Worm (Caenorhabditis elegans) whole organism, L1 larva: ENCODE data around the gene K03A1.4.
A peak's percentile ranks its signal among the peaks of the same experiment; 100 is the strongest.

Experiments used
- C04F5.9 ChIP-seq: sonication (generic microtip); optimal IDR thresholded peaks from 2 replicates; lab custom pipeline; 2016; ENCODE audit warnings: missing genetic modification characterization, missing compliant biosample characterization
- C16A3.4 ChIP-seq: fragments of 150-350 bp; optimal IDR thresholded peaks from 2 replicates; lab custom pipeline; 2014; ENCODE audit warnings: missing biosample characterization, missing genetic modification characterization
- F16B12.6 ChIP-seq: fragments of 150-350 bp; optimal IDR thresholded peaks from 2 replicates; lab custom pipeline; 2014; ENCODE audit warnings: missing biosample characterization, missing genetic modification characterization
- aha-1 ChIP-seq: fragments of 150-350 bp; optimal IDR thresholded peaks from 2 replicates; lab custom pipeline; 2014; ENCODE audit warnings: missing biosample characterization, missing genetic modification characterization
- ama-1 ChIP-seq: fragments of 150-350 bp; optimal IDR thresholded peaks from 2 replicates; lab custom pipeline; 2014
- blmp-1 ChIP-seq: fragments of 150-350 bp; optimal IDR thresholded peaks from 2 replicates; lab custom pipeline; 2014; ENCODE audit warnings: missing biosample characterization, missing genetic modification characterization
- ceh-8 ChIP-seq: fragments of 200-800 bp; sonication (Bioruptor generic); optimal IDR thresholded peaks from 2 replicates; lab custom pipeline; 2018; ENCODE audit warnings: mild to moderate bottlenecking, missing genetic modification characterization, moderate library complexity, missing compliant biosample characterization
- ceh-88 ChIP-seq: fragments of 200-800 bp; sonication (Bioruptor generic); IDR thresholded peaks from 2 replicates; pipeline ENCODE4 v1.3.6; 2022; ENCODE audit warnings: missing genetic modification characterization, missing compliant biosample characterization
- ces-1 ChIP-seq: fragments of 150-350 bp; optimal IDR thresholded peaks from 2 replicates; lab custom pipeline; 2014; ENCODE audit warnings: missing biosample characterization, missing genetic modification reagents, missing genetic modification characterization
- efl-1 ChIP-seq, 4 experiments: fragments of 150-350 bp; optimal IDR thresholded peaks in 3 of 4; peaks in 1 of 4; 1 replicate in 1 of 4; 2 replicates in 3 of 4; lab custom pipeline; 2014; ENCODE audit warnings: missing biosample characterization in 2 of 4, missing genetic modification characterization in 2 of 4, missing genetic modification reagents in 2 of 4
- efl-3 ChIP-seq: fragments of 200-800 bp; sonication (Bioruptor generic); optimal IDR thresholded peaks from 2 replicates; lab custom pipeline; 2018; ENCODE audit warnings: mild to moderate bottlenecking, missing genetic modification characterization, missing compliant biosample characterization
- egl-13 ChIP-seq: sonication (generic microtip); optimal IDR thresholded peaks from 2 replicates; lab custom pipeline; 2016; ENCODE audit warnings: missing genotype, missing genetic modification reagents, missing genetic modification characterization, missing compliant biosample characterization
- egl-27 ChIP-seq, 2 experiments: fragments of 150-350 bp in 1 of 2; sonication (generic microtip); optimal IDR thresholded peaks; 3 replicates each; lab custom pipeline; 2017 to 2018; ENCODE audit warnings: missing biosample characterization in 2 of 2, missing genetic modification characterization in 2 of 2, missing genetic modification reagents in 2 of 2
- elt-2 ChIP-seq: sonication (generic microtip); optimal IDR thresholded peaks from 2 replicates; lab custom pipeline; 2016; ENCODE audit warnings: missing genetic modification characterization, mild to moderate bottlenecking, inconsistent platforms, missing compliant biosample characterization, missing genetic modification reagents
- elt-3 ChIP-seq, 6 experiments: fragments of 150-350 bp in 1 of 6; sonication (generic microtip); optimal IDR thresholded peaks; 2 replicates each; lab custom pipeline; 2017 to 2018; ENCODE audit warnings: missing biosample characterization in 6 of 6, missing genetic modification characterization in 6 of 6, inconsistent platforms in 1 of 6
- ets-5 ChIP-seq: fragments of 200-800 bp; sonication (Bioruptor generic); IDR thresholded peaks from 2 replicates; pipeline ENCODE4 v1.3.6; 2022; ENCODE audit warnings: missing genetic modification characterization, missing compliant biosample characterization
- fkh-10 ChIP-seq: sonication (generic microtip); optimal IDR thresholded peaks from 2 replicates; lab custom pipeline; 2017; ENCODE audit warnings: missing biosample characterization, missing genetic modification reagents, missing genetic modification characterization
- fkh-8 ChIP-seq: sonication (generic microtip); optimal IDR thresholded peaks from 2 replicates; lab custom pipeline; 2016; ENCODE audit warnings: mild to moderate bottlenecking, missing genetic modification characterization, missing compliant biosample characterization
- fos-1 ChIP-seq: fragments of 150-350 bp; optimal IDR thresholded peaks from 2 replicates; lab custom pipeline; 2014; ENCODE audit warnings: missing biosample characterization, missing genetic modification characterization
- hpl-2 ChIP-seq: fragments of 150-350 bp; optimal IDR thresholded peaks from 2 replicates; lab custom pipeline; 2014; ENCODE audit warnings: missing biosample characterization, missing genetic modification reagents, missing genetic modification characterization
- irx-1 ChIP-seq: sonication (generic microtip); optimal IDR thresholded peaks from 2 replicates; lab custom pipeline; 2016; ENCODE audit warnings: missing genetic modification characterization, missing compliant biosample characterization
- isw-1 ChIP-seq: fragments of 200-800 bp; sonication (Bioruptor generic); IDR thresholded peaks from 2 replicates; pipeline ENCODE4 v1.3.6; 2022; ENCODE audit warnings: missing genetic modification characterization, missing compliant biosample characterization
- lin-13 ChIP-seq: fragments of 150-350 bp; optimal IDR thresholded peaks from 2 replicates; lab custom pipeline; 2014; ENCODE audit warnings: missing biosample characterization, missing genetic modification reagents, missing genetic modification characterization
- lin-14 ChIP-seq: fragments of 200-800 bp; sonication (Bioruptor generic); optimal IDR thresholded peaks from 2 replicates; lab custom pipeline; 2018; ENCODE audit warnings: mild to moderate bottlenecking, missing genetic modification characterization, moderate library complexity, missing compliant biosample characterization
- lin-35 ChIP-seq, 2 experiments: fragments of 150-350 bp; optimal IDR thresholded peaks; 2 replicates each; lab custom pipeline; 2014; ENCODE audit warnings: missing biosample characterization in 2 of 2, missing genetic modification characterization in 2 of 2, missing genetic modification reagents in 2 of 2
- mab-9 ChIP-seq: fragments of 200-800 bp; sonication (Bioruptor generic); IDR thresholded peaks from 2 replicates; pipeline ENCODE4 v1.3.6; 2022; ENCODE audit warnings: missing genetic modification reagents, missing genetic modification characterization, missing compliant biosample characterization
- mef-2 ChIP-seq: fragments of 150-350 bp; optimal IDR thresholded peaks from 2 replicates; lab custom pipeline; 2014; ENCODE audit warnings: missing biosample characterization, missing genetic modification characterization
- mep-1 ChIP-seq: fragments of 150-350 bp; optimal IDR thresholded peaks from 2 replicates; lab custom pipeline; 2014; ENCODE audit warnings: missing biosample characterization, missing genetic modification characterization
- nhr-11 ChIP-seq: fragments of 150-350 bp; optimal IDR thresholded peaks from 2 replicates; lab custom pipeline; 2014; ENCODE audit warnings: missing biosample characterization, missing genetic modification characterization
- nhr-12 ChIP-seq: sonication (generic microtip); optimal IDR thresholded peaks from 2 replicates; lab custom pipeline; 2017; ENCODE audit warnings: missing biosample characterization, missing genetic modification characterization
- nhr-28 ChIP-seq: fragments of 150-350 bp; optimal IDR thresholded peaks from 2 replicates; lab custom pipeline; 2014; ENCODE audit warnings: missing biosample characterization, missing genetic modification characterization
- nhr-71 ChIP-seq: sonication (generic microtip); optimal IDR thresholded peaks from 2 replicates; lab custom pipeline; 2016; ENCODE audit warnings: mild to moderate bottlenecking, missing genetic modification characterization, moderate library complexity, missing compliant biosample characterization
- nhr-84 ChIP-seq: sonication (generic microtip); optimal IDR thresholded peaks from 2 replicates; lab custom pipeline; 2017; ENCODE audit warnings: missing biosample characterization, missing genetic modification characterization
- nhr-85 ChIP-seq: sonication (generic microtip); peaks from one replicate; lab custom pipeline; 2016; ENCODE audit warnings: missing genetic modification characterization, inconsistent platforms, missing compliant biosample characterization
- pag-3 ChIP-seq: sonication (generic microtip); optimal IDR thresholded peaks from 2 replicates; lab custom pipeline; 2017; ENCODE audit warnings: missing genetic modification characterization, mild to moderate bottlenecking, missing compliant biosample characterization, antibody characterized with exemption, borderline replicate concordance; ENCODE audit not compliant: insufficient read depth
- pax-3 ChIP-seq: fragments of 200-800 bp; sonication (Bioruptor generic); optimal IDR thresholded peaks from 2 replicates; lab custom pipeline; 2018; ENCODE audit warnings: mild to moderate bottlenecking, missing genetic modification characterization, moderate library complexity, missing compliant biosample characterization
- pqm-1 ChIP-seq: sonication (generic microtip); optimal IDR thresholded peaks from 3 replicates; lab custom pipeline; 2017; ENCODE audit warnings: missing biosample characterization, missing genetic modification characterization
- rnt-1 ChIP-seq: sonication (generic microtip); optimal IDR thresholded peaks from 2 replicates; lab custom pipeline; 2016; ENCODE audit warnings: mild to moderate bottlenecking, missing genetic modification characterization, moderate library complexity, missing compliant biosample characterization
- skn-1 ChIP-seq: fragments of 150-350 bp; optimal IDR thresholded peaks from 2 replicates; lab custom pipeline; 2014; ENCODE audit warnings: missing biosample characterization, missing genetic modification characterization
- snu-23 ChIP-seq: sonication (generic microtip); optimal IDR thresholded peaks from 2 replicates; lab custom pipeline; 2016; ENCODE audit warnings: missing genetic modification characterization, missing compliant biosample characterization
- sox-4 ChIP-seq: sonication (generic microtip); optimal IDR thresholded peaks from 2 replicates; lab custom pipeline; 2016; ENCODE audit warnings: missing genetic modification characterization, missing compliant biosample characterization
- sup-37 ChIP-seq: fragments of 200-800 bp; sonication (Bioruptor generic); optimal IDR thresholded peaks from 2 replicates; lab custom pipeline; 2018; ENCODE audit warnings: mild to moderate bottlenecking, missing genetic modification characterization, missing compliant biosample characterization
- swsn-7 ChIP-seq: sonication (generic microtip); optimal IDR thresholded peaks from 2 replicates; lab custom pipeline; 2016; ENCODE audit warnings: missing genetic modification characterization, missing compliant biosample characterization
- tlp-1 ChIP-seq: fragments of 150-350 bp; optimal IDR thresholded peaks from 2 replicates; lab custom pipeline; 2014; ENCODE audit warnings: missing biosample characterization, missing genetic modification characterization
- unc-30 ChIP-seq: sonication (generic microtip); optimal IDR thresholded peaks from 2 replicates; lab custom pipeline; 2017; ENCODE audit warnings: missing biosample characterization, missing genetic modification characterization
- unc-62 ChIP-seq: fragments of 150-350 bp; optimal IDR thresholded peaks from 2 replicates; lab custom pipeline; 2014; ENCODE audit warnings: missing biosample characterization, missing genetic modification reagents, missing genetic modification characterization
- unc-98 ChIP-seq: fragments of 200-800 bp; sonication (Bioruptor generic); IDR thresholded peaks from 2 replicates; pipeline ENCODE4 v1.3.6; 2022; ENCODE audit warnings: missing genetic modification characterization, missing compliant biosample characterization
- vab-15 ChIP-seq: sonication (generic microtip); optimal IDR thresholded peaks from 2 replicates; lab custom pipeline; 2017; ENCODE audit warnings: missing genotype, mild to moderate bottlenecking, missing genetic modification characterization, missing compliant biosample characterization
- xbp-1 ChIP-seq: sonication (generic microtip); optimal IDR thresholded peaks from 2 replicates; lab custom pipeline; 2016; ENCODE audit warnings: missing genetic modification characterization, missing compliant biosample characterization
- ztf-11 ChIP-seq, 2 experiments: sonication (generic microtip); optimal IDR thresholded peaks; 2 replicates each; lab custom pipeline; 2016 to 2017; ENCODE audit warnings: missing genetic modification characterization in 2 of 2, missing biosample characterization in 1 of 2, missing compliant biosample characterization in 1 of 2

Gene K03A1.4

DNA sequence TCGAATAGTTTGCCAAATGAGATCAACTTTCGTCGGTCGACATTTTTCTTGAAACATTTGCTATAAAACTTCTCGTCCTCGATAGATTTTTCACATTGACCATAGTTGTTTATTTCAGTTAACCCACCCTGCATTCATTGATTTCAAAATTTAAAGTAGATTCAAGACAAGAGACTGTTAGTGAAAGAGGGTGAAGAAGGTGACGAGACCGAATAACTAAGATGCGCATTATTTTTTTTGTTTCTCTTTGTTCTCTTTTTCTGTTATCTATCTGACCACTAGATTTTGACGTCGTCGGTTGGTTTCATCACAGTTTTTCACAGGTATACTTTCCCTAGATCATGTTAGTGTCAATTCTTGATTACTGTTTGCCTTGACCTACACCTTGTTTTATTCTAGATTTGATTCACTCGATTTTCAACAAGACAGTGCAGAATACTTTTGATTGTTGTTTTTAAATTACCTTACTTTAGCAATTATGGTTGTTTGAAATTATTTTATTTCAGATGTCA lies 32.2 kb upstream of the K03A1.4 start, which contains the start of gene ttr-30:
Gene ttr-30, plus strand, starts transcription at position 265 of the 512 bp plus-strand sequence.
- TF ChIP-seq sox-4 (tag; lab: Kevin White, UChicago) = no peak
- no peak for TF ChIP-seq fkh-10 (GFP tag; lab: Kevin White, UChicago)
- TF ChIP-seq efl-1 (optimal IDR thresholded peaks at IDR 0.05; lab: Kevin White, UChicago) = no peak
- TF ChIP-seq efl-1 (GFP tag; optimal IDR thresholded peaks at IDR 0.05 in 1 of 2; lab: Kevin White, UChicago) = no peak
- no peak for TF ChIP-seq pqm-1 (tag; lab: Kevin White, UChicago)
- no peak for TF ChIP-seq unc-62
- TF ChIP-seq nhr-84 (tag; lab: Kevin White, UChicago) = no peak
- no peak for TF ChIP-seq xbp-1 (tag; lab: Kevin White, UChicago)
- no peak for TF ChIP-seq rnt-1 (tag; lab: Kevin White, UChicago)
- TF ChIP-seq ceh-8 (GFP tag; lab: Kevin White, UChicago) = no peak
- no peak for TF ChIP-seq egl-13 (tag; lab: Kevin White, UChicago)
- TF ChIP-seq ama-1 (lab: Kevin White, UChicago) = no peak
- no peak for TF ChIP-seq hpl-2 (GFP tag; lab: Kevin White, UChicago)
- no peak for TF ChIP-seq vab-15
- TF ChIP-seq efl-3 = no peak
- TF ChIP-seq ces-1 (GFP tag; lab: Kevin White, UChicago) = no peak
- no peak for TF ChIP-seq nhr-11 (tag; lab: Kevin White, UChicago)
- no peak for TF ChIP-seq F16B12.6 (tag; lab: Kevin White, UChicago)
- no peak for TF ChIP-seq fkh-8 (tag; lab: Kevin White, UChicago)
- TF ChIP-seq isw-1 = no peak
- TF ChIP-seq swsn-7 (tag; lab: Kevin White, UChicago) = no peak
- no peak for TF ChIP-seq lin-13
- TF ChIP-seq lin-14 (GFP tag; lab: Kevin White, UChicago) = peak; percentile 6
- TF ChIP-seq nhr-71 (tag; lab: Kevin White, UChicago) = no peak
- no peak for TF ChIP-seq unc-30
- peak; percentile 34 for TF ChIP-seq blmp-1 (tag; lab: Kevin White, UChicago)
- peak in 1 of 6 experiments; percentile 64 for TF ChIP-seq elt-3 (tag; optimal IDR thresholded peaks at IDR 0.05; lab: Kevin White, UChicago)
- no peak for TF ChIP-seq snu-23 (GFP tag; lab: Kevin White, UChicago)
- TF ChIP-seq egl-27 (tag; optimal IDR thresholded peaks at IDR 0.05; lab: Kevin White, UChicago) = no peak
- TF ChIP-seq pax-3 (tag; lab: Kevin White, UChicago) = no peak
- peak; percentile 58 for TF ChIP-seq nhr-85 (tag; lab: Kevin White, UChicago)
- no peak for TF ChIP-seq tlp-1 (tag; lab: Kevin White, UChicago)
- TF ChIP-seq C16A3.4 = no peak

DNA sequence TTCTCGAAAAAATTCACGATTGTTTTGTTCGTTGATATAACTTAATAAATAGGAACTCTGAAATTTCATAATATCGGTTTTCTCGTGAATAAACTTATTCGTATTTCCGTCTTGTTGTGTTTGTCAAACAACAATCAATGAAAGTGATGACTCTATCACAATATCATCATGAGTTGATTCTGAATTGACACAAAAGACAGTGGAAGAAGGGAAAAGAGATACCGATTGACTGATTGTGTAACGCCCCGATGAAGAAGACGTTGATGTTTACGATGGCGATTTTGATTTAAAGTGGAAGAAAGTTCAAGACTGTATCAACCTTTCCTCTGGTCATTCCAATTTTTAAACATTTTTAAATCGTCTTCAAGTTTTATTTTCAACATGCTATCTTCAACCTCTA lies 31.0 kb upstream of the K03A1.4 start, which contains the start of gene ttr-59:
Gene ttr-59, plus strand, starts transcription at position 218 of the 400 bp plus-strand sequence.
- TF ChIP-seq ets-5 (GFP tag; lab: Robert Waterston, UW) (no peak), mep-1 (tag; lab: Kevin White, UChicago) (no peak), efl-3 (no peak), egl-27 (tag; optimal IDR thresholded peaks at IDR 0.05; lab: Kevin White, UChicago) (no peak), mef-2 (tag; lab: Kevin White, UChicago) (no peak), lin-14 (GFP tag; lab: Kevin White, UChicago) (peak; percentile 35), aha-1 (no peak), ceh-8 (GFP tag; lab: Kevin White, UChicago) (no peak), vab-15 (no peak), lin-13 (no peak), elt-3 (tag; optimal IDR thresholded peaks at IDR 0.05; lab: Kevin White, UChicago) (peak in 2 of 6 experiments; percentile 9 to 64), fkh-10 (GFP tag; lab: Kevin White, UChicago) (no peak), mab-9 (GFP tag; lab: Robert Waterston, UW) (no peak), ceh-88 (GFP tag; lab: Robert Waterston, UW) (no peak), ztf-11 (tag; optimal IDR thresholded peaks at IDR 0.05; lab: Kevin White, UChicago) (no peak), pag-3 (no peak), pax-3 (tag; lab: Kevin White, UChicago) (no peak), nhr-11 (tag; lab: Kevin White, UChicago) (no peak), irx-1 (no peak), nhr-12 (tag; lab: Kevin White, UChicago) (no peak), lin-35 (GFP tag; optimal IDR thresholded peaks at IDR 0.05; lab: Kevin White, UChicago) (peak in 1 of 2 experiments; percentile 19), skn-1 (tag; lab: Kevin White, UChicago) (peak; percentile 24), nhr-85 (tag; lab: Kevin White, UChicago) (peak; percentile 72), snu-23 (GFP tag; lab: Kevin White, UChicago) (peak; percentile 19), efl-1 (optimal IDR thresholded peaks at IDR 0.05; lab: Kevin White, UChicago) (no peak), efl-1 (GFP tag; optimal IDR thresholded peaks at IDR 0.05 in 1 of 2; lab: Kevin White, UChicago) (no peak), sup-37 (GFP tag; lab: Kevin White, UChicago) (no peak), fos-1 (tag; lab: Kevin White, UChicago) (no peak), blmp-1 (tag; lab: Kevin White, UChicago) (peak; percentile 88), unc-98 (GFP tag; lab: Robert Waterston, UW) (no peak), elt-2 (tag; lab: Kevin White, UChicago) (no peak), C04F5.9 (tag; lab: Kevin White, UChicago) (no peak), nhr-28 (tag; lab: Kevin White, UChicago) (no peak)
